Worm (Caenorhabditis elegans) whole organism, L4/young adult: ENCODE results near the gene F20G2.6.

Source experiments
- dao-5 ChIP-seq: sonication (generic microtip); optimal IDR thresholded peaks from 2 replicates; lab custom pipeline; 2016; ENCODE audit warnings: missing genotype, missing genetic modification characterization, moderate library complexity, missing compliant biosample characterization
- him-1 ChIP-seq: sonication (generic microtip); optimal IDR thresholded peaks from 2 replicates; lab custom pipeline; 2016; ENCODE audit warnings: missing genotype, missing genetic modification reagents, missing genetic modification characterization, missing compliant biosample characterization

- TF ChIP-seq him-1 (tag; lab: Kevin White, UChicago): no peak
- no peak for TF ChIP-seq dao-5
Observed at ce11 chrV:13771209-13771608, 8.3 kb downstream of the F20G2.6 start, which contains the start of gene F20G2.5.
